Worm (Caenorhabditis elegans) whole organism, L2 larva: ENCODE data around the gene Y7A5A.13.

Source experiments
- F13H6.1 ChIP-seq: sonication (generic microtip); optimal IDR thresholded peaks from 2 replicates; lab custom pipeline; 2016; ENCODE audit warnings: missing genetic modification characterization, missing compliant biosample characterization
- R02D3.7 ChIP-seq: fragments of 150-350 bp; optimal IDR thresholded peaks from 2 replicates; lab custom pipeline; 2014; ENCODE audit warnings: missing biosample characterization, missing genetic modification characterization
- Y55F3AM.14 ChIP-seq: fragments of 200-800 bp; sonication (Bioruptor generic); optimal IDR thresholded peaks from 2 replicates; lab custom pipeline; 2018; ENCODE audit warnings: mild to moderate bottlenecking, missing genetic modification characterization, missing compliant biosample characterization
- ZK546.5 ChIP-seq: sonication (generic microtip); optimal IDR thresholded peaks from 2 replicates; lab custom pipeline; 2017; ENCODE audit warnings: missing biosample characterization, missing genetic modification characterization
- alr-1 ChIP-seq: fragments of 150-350 bp; optimal IDR thresholded peaks from 2 replicates; lab custom pipeline; 2014; ENCODE audit warnings: missing biosample characterization, missing genetic modification characterization
- ceh-82 ChIP-seq: fragments of 150-350 bp; optimal IDR thresholded peaks from 2 replicates; lab custom pipeline; 2014; ENCODE audit warnings: missing biosample characterization, missing genetic modification characterization
- crh-2 ChIP-seq: sonication (generic microtip); optimal IDR thresholded peaks from 2 replicates; lab custom pipeline; 2017; ENCODE audit warnings: missing biosample characterization, missing genetic modification characterization
- dmd-4 ChIP-seq: sonication (generic microtip); optimal IDR thresholded peaks from 2 replicates; lab custom pipeline; 2017; ENCODE audit warnings: missing biosample characterization, missing genetic modification characterization
- egl-27 ChIP-seq: sonication (generic microtip); optimal IDR thresholded peaks from 3 replicates; lab custom pipeline; 2017; ENCODE audit warnings: missing biosample characterization, missing genetic modification reagents, missing genetic modification characterization
- elt-1 ChIP-seq: fragments of 150-350 bp; optimal IDR thresholded peaks from 2 replicates; lab custom pipeline; 2014; ENCODE audit warnings: missing biosample characterization, missing genetic modification characterization
- elt-3 ChIP-seq: sonication (generic microtip); optimal IDR thresholded peaks from 2 replicates; lab custom pipeline; 2017; ENCODE audit warnings: missing biosample characterization, missing genetic modification characterization
- fos-1 ChIP-seq: fragments of 150-350 bp; optimal IDR thresholded peaks from 2 replicates; lab custom pipeline; 2014; ENCODE audit warnings: missing biosample characterization, missing genetic modification characterization
- lin-11 ChIP-seq: fragments of 150-350 bp; sonication (generic microtip); optimal IDR thresholded peaks from 2 replicates; lab custom pipeline; 2014; ENCODE audit warnings: missing biosample characterization, missing genetic modification characterization, inconsistent platforms, mixed read lengths
- lin-13 ChIP-seq: fragments of 150-350 bp; optimal IDR thresholded peaks from 2 replicates; lab custom pipeline; 2014; ENCODE audit warnings: missing biosample characterization, missing genetic modification reagents, missing genetic modification characterization
- lin-39 ChIP-seq: fragments of 150-350 bp; optimal IDR thresholded peaks from 2 replicates; lab custom pipeline; 2014; ENCODE audit warnings: missing biosample characterization, missing genetic modification reagents, missing genetic modification characterization
- lsy-2 ChIP-seq, 2 experiments: fragments of 150-350 bp in 1 of 2; sonication (generic microtip) in 1 of 2; optimal IDR thresholded peaks; 2 replicates each; lab custom pipeline; 2014 to 2017; ENCODE audit warnings: missing biosample characterization in 2 of 2, missing genetic modification characterization in 2 of 2
- mab-5 ChIP-seq: fragments of 150-350 bp; optimal IDR thresholded peaks from 2 replicates; lab custom pipeline; 2014; ENCODE audit warnings: missing biosample characterization, missing genetic modification characterization
- mbf-1 ChIP-seq: sonication (generic microtip); optimal IDR thresholded peaks from 2 replicates; lab custom pipeline; 2017; ENCODE audit warnings: missing biosample characterization, missing genetic modification characterization
- nhr-10 ChIP-seq: sonication (generic microtip); optimal IDR thresholded peaks from 2 replicates; lab custom pipeline; 2017; ENCODE audit warnings: missing biosample characterization, missing genetic modification characterization
- nhr-11 ChIP-seq: fragments of 150-350 bp; optimal IDR thresholded peaks from 2 replicates; lab custom pipeline; 2014; ENCODE audit warnings: missing biosample characterization, missing genetic modification characterization
- nhr-12 ChIP-seq: fragments of 150-350 bp; optimal IDR thresholded peaks from 2 replicates; lab custom pipeline; 2014; ENCODE audit warnings: missing biosample characterization, missing genetic modification characterization
- nhr-129 ChIP-seq: fragments of 150-350 bp; optimal IDR thresholded peaks from 2 replicates; lab custom pipeline; 2014; ENCODE audit warnings: missing biosample characterization, missing genetic modification characterization
- nhr-21 ChIP-seq: fragments of 150-350 bp; optimal IDR thresholded peaks from 2 replicates; lab custom pipeline; 2014; ENCODE audit warnings: missing biosample characterization, missing genetic modification characterization
- nhr-23 ChIP-seq: fragments of 150-350 bp; optimal IDR thresholded peaks from 2 replicates; lab custom pipeline; 2014; ENCODE audit warnings: missing biosample characterization, missing genetic modification reagents, missing genetic modification characterization
- nhr-237 ChIP-seq: fragments of 150-350 bp; optimal IDR thresholded peaks from 2 replicates; lab custom pipeline; 2014; ENCODE audit warnings: missing biosample characterization, missing genetic modification characterization
- nhr-25 ChIP-seq: fragments of 150-350 bp; sonication (generic microtip); optimal IDR thresholded peaks from 3 replicates; lab custom pipeline; 2014; ENCODE audit warnings: missing biosample characterization, missing genetic modification characterization
- nhr-6 ChIP-seq: fragments of 150-350 bp; optimal IDR thresholded peaks from 2 replicates; lab custom pipeline; 2014; ENCODE audit warnings: missing biosample characterization, missing genetic modification characterization
- peb-1 ChIP-seq: fragments of 150-350 bp; optimal IDR thresholded peaks from 2 replicates; lab custom pipeline; 2014; ENCODE audit warnings: missing biosample characterization, missing genetic modification characterization
- sma-3 ChIP-seq: sonication (generic microtip); optimal IDR thresholded peaks from 2 replicates; lab custom pipeline; 2016; ENCODE audit warnings: missing genetic modification reagents, missing genetic modification characterization, missing compliant biosample characterization
- snpc-4 ChIP-seq: fragments of 150-350 bp; optimal IDR thresholded peaks from 2 replicates; lab custom pipeline; 2014; ENCODE audit warnings: missing biosample characterization, missing genetic modification characterization
- unc-39 ChIP-seq: fragments of 150-350 bp; optimal IDR thresholded peaks from 2 replicates; lab custom pipeline; 2014; ENCODE audit warnings: missing biosample characterization, missing genetic modification characterization
- unc-55 ChIP-seq: fragments of 150-350 bp; sonication (generic microtip); optimal IDR thresholded peaks from 3 replicates; lab custom pipeline; 2014; ENCODE audit warnings: missing biosample characterization, missing genetic modification reagents, missing genetic modification characterization
- unc-62 ChIP-seq: fragments of 150-350 bp; optimal IDR thresholded peaks from 2 replicates; lab custom pipeline; 2014; ENCODE audit warnings: missing biosample characterization, missing genetic modification reagents, missing genetic modification characterization
- ztf-1 ChIP-seq: fragments of 200-800 bp; sonication (Bioruptor generic); conservative IDR thresholded peaks from 2 replicates; pipeline ENCODE4 v1.3.6; 2022; ENCODE audit warnings: missing genetic modification characterization, missing compliant biosample characterization
- ztf-4 ChIP-seq: fragments of 150-350 bp; optimal IDR thresholded peaks from 2 replicates; lab custom pipeline; 2014; ENCODE audit warnings: missing biosample characterization, missing genetic modification characterization

Gene Y7A5A.13

DNA sequence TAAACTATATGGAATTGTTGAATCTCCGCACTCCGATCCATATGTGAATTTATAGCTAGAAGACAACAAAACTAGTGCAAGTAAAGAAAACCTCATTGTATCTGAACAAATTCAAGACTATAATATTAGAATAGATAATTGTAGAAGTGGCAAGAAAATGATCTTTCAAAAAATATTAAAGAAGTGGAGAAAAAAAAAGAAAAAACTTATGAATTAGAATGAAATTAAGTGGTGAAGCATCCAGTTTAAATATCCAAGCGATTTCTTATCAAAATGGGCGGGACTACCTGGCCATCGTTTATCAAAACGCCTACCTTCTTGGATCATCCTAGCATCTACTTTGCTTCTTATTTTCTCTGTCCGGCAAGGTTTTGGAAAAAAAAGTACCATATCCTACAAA, 16.5 kb upstream of the Y7A5A.13 start, which contains the start of gene wrt-4:
Gene wrt-4, minus strand, starts transcription at position 101 of the 400 bp plus-strand sequence.
- no peak for TF ChIP-seq elt-3
- no peak for TF ChIP-seq lin-11
- no peak for TF ChIP-seq R02D3.7 (tag; lab: Kevin White, UChicago)
- no peak for TF ChIP-seq nhr-12 (tag; lab: Kevin White, UChicago)
- no peak for TF ChIP-seq nhr-25
- no peak for TF ChIP-seq unc-39 (tag; lab: Kevin White, UChicago)
- TF ChIP-seq nhr-129 (tag; lab: Kevin White, UChicago), result no peak
- no peak for TF ChIP-seq lin-13 (GFP tag; lab: Kevin White, UChicago)
- no peak for TF ChIP-seq mbf-1 (tag; lab: Kevin White, UChicago)
- no peak for TF ChIP-seq fos-1 (tag; lab: Kevin White, UChicago)
- no peak for TF ChIP-seq ztf-4
- no peak for TF ChIP-seq sma-3 (GFP tag; lab: Kevin White, UChicago)
- TF ChIP-seq unc-62 (GFP tag; lab: Kevin White, UChicago), result no peak
- TF ChIP-seq nhr-6, result no peak
- TF ChIP-seq, all 48 proteins: peak for 0

DNA sequence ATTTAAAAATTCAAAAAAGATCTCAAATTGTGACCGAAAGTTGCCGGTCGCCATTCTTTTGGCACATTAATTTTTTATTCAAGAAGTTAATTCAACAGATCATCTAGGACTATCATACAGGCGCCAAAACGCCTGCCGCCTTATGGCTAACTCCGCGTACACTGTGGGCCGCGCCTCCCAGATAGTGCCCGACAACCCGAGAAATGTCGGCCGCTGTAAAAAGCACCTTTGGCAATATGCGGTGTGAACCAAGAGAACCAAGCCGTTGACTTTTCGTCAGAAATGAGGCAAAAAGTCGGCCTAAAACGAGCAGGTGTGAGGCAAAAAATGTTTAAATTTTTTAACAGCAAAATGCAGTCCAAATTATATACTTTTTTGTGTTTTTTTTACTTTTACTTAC, 14.4 kb upstream of the Y7A5A.13 start:
- TF ChIP-seq snpc-4 (tag; lab: Kevin White, UChicago) (peak; percentile 43), egl-27 (tag; lab: Kevin White, UChicago) (no peak)

DNA sequence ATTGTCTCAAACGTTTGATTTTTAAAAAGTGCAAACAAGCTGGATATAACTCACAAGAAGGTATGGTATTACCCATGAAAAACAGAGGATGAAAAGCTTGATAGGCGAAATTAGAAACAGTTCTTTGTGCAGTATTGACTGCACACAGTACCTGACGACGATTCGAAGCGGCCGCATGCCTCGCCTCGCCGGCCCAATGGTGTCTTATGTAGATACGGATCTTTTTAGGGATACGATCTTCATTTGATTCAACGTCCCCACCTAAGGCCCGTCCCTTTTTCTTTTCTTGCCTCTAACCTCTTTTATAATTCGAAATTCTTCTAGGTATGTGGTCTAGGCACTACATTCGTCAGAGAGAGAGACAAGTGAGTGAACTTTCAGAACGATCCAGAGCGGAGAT, 7.5 kb upstream of the Y7A5A.13 start, which contains the start of gene bus-17:
Gene bus-17, minus strand, starts transcription at position 208 of the 400 bp plus-strand sequence.
- TF ChIP-seq lin-39 (tag; lab: Kevin White, UChicago), result no peak
- no peak for TF ChIP-seq fos-1 (tag; lab: Kevin White, UChicago)
- TF ChIP-seq nhr-10 (tag; lab: Kevin White, UChicago), result no peak
- no peak for TF ChIP-seq mab-5 (tag; lab: Kevin White, UChicago)
- TF ChIP-seq lin-13 (GFP tag; lab: Kevin White, UChicago), result no peak
- TF ChIP-seq crh-2 (tag; lab: Kevin White, UChicago), result no peak
- no peak for TF ChIP-seq lin-11

DNA sequence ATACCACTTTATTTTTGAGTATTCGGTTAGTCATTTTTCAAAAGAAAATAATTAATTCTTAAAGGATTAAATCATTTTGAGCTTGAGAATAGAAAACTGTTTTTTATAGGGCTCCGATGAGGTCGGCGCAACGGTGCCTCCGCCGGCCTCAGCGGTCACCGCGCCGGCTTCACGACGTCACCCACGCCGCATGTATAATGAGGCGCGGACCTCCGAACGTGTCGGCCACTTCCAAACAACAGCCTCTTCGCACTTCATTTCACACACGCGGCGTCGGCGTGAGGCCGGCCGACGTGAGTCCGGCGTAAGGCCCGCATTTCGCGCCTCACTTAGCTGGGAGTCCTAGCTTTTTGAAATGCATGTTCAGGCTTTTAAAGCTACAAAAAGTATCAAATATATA, 6.8 kb upstream of the Y7A5A.13 start:
- TF ChIP-seq F13H6.1 (tag; lab: Kevin White, UChicago), result no peak
- no peak for TF ChIP-seq ceh-82 (tag; lab: Kevin White, UChicago)
- TF ChIP-seq sma-3 (GFP tag; lab: Kevin White, UChicago), result no peak
- TF ChIP-seq unc-39 (tag; lab: Kevin White, UChicago), result no peak
- no peak for TF ChIP-seq alr-1 (tag; lab: Kevin White, UChicago)
- no peak for TF ChIP-seq lin-39 (tag; lab: Kevin White, UChicago)
- no peak for TF ChIP-seq nhr-237 (tag; lab: Kevin White, UChicago)
- no peak for TF ChIP-seq elt-1 (tag; lab: Kevin White, UChicago)
- no peak for TF ChIP-seq nhr-25

DNA sequence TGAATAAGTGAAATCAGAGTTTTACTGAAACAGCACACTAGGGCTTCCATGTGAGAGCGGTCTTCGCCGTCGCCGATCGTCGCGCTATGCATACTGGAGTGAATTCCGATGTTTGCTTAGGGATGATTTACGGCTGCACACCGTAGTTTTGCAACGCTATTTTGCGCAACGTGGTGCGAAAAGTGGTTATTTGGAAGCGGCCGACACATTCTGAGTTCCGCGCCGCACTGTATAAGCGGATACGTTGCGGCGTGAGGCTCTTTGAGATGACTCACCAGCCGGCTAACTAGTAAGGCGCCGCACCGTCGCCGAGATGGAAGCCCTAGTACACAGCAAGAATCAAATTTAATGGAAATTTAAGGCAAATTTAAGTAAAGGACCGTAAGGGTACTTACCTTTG, 5.1 kb upstream of the Y7A5A.13 start:
- TF ChIP-seq unc-55 (GFP tag; lab: Kevin White, UChicago), result no peak
- TF ChIP-seq nhr-11 (tag; lab: Kevin White, UChicago), result no peak
- TF ChIP-seq ZK546.5 (tag; lab: Kevin White, UChicago), result no peak
- no peak for TF ChIP-seq nhr-23
- no peak for TF ChIP-seq lsy-2 (tag; optimal IDR thresholded peaks at IDR 0.05; lab: Kevin White, UChicago)
- TF ChIP-seq ztf-1, result no peak
- TF ChIP-seq Y55F3AM.14 (GFP tag; lab: Kevin White, UChicago), result no peak
- no peak for TF ChIP-seq nhr-21 (tag; lab: Kevin White, UChicago)
- TF ChIP-seq snpc-4 (tag; lab: Kevin White, UChicago), result no peak
- TF ChIP-seq elt-3, result no peak
- TF ChIP-seq peb-1 (tag; lab: Kevin White, UChicago), result no peak
- no peak for TF ChIP-seq sma-3 (GFP tag; lab: Kevin White, UChicago)
- no peak for TF ChIP-seq elt-1 (tag; lab: Kevin White, UChicago)
- no peak for TF ChIP-seq ceh-82 (tag; lab: Kevin White, UChicago)
- no peak for TF ChIP-seq dmd-4 (tag; lab: Kevin White, UChicago)
- TF ChIP-seq, all 48 proteins: peak for 0
